Fruit fly (Drosophila melanogaster): ENCODE data around the gene CG43997.

CG43997 gene

DNA sequence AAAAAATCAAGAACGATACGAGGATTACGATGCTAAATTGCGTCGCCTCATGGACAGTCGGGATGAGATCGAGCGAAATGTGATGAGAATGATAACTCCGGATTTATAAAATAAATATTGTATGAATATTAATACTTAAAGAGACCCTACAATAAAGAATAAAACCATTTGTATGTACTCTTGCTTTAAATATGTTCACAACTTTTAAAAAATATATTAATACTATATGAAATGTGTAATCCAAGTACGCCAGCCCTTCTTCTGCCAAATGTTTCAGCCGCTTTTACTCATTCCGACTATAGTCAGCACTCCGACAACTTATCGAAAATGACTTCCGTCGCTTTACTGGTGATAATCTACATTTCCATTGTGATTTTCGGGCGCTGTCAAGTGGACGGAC lies at the start of gene CG43997:
TSS of gene CG43997 (plus strand) at position 301 of the 400 bp plus-strand sequence.
- TF ChIP-seq insv (optimal IDR thresholded peaks at IDR 0.05) (no peak), Sin3A (optimal IDR thresholded peaks at IDR 0.05) (no peak), Myc (optimal IDR thresholded peaks at IDR 0.05) (no peak), psq (optimal IDR thresholded peaks at IDR 0.05) (no peak), h (optimal IDR thresholded peaks at IDR 0.05) (no peak), ttk (optimal IDR thresholded peaks at IDR 0.05) (no peak)

dm6 chrX:16986928-16987327 lies 36.4 kb upstream of the CG43997 start:
- TF ChIP-seq insv (optimal IDR thresholded peaks at IDR 0.05) (no peak), ttk (optimal IDR thresholded peaks at IDR 0.05) (no peak), psq (optimal IDR thresholded peaks at IDR 0.05) (no peak), Sin3A (optimal IDR thresholded peaks at IDR 0.05) (no peak), h (optimal IDR thresholded peaks at IDR 0.05) (no peak), Myc (optimal IDR thresholded peaks at IDR 0.05) (no peak)

dm6 chrX:17021435-17021834 lies 1.9 kb upstream of the CG43997 start:
- TF ChIP-seq insv (optimal IDR thresholded peaks at IDR 0.05) = no peak
- no peak for TF ChIP-seq ttk (optimal IDR thresholded peaks at IDR 0.05)
- no peak for TF ChIP-seq psq (optimal IDR thresholded peaks at IDR 0.05)
- no peak for TF ChIP-seq h (optimal IDR thresholded peaks at IDR 0.05)
- TF ChIP-seq Sin3A (optimal IDR thresholded peaks at IDR 0.05) = no peak
- no peak for TF ChIP-seq Myc (optimal IDR thresholded peaks at IDR 0.05)

- TF ChIP-seq h (optimal IDR thresholded peaks at IDR 0.05) (no peak), Sin3A (optimal IDR thresholded peaks at IDR 0.05) (no peak), ttk (optimal IDR thresholded peaks at IDR 0.05) (no peak), insv (optimal IDR thresholded peaks at IDR 0.05) (no peak), psq (optimal IDR thresholded peaks at IDR 0.05) (no peak), Myc (optimal IDR thresholded peaks at IDR 0.05) (no peak)
These were observed 1.3 kb upstream of the CG43997 start, which contains the start of gene CG43996 for dm6 chrX:17022004-17022403. TSS of gene CG43996 (plus strand) at chrX:17022304.

- TF ChIP-seq Myc (optimal IDR thresholded peaks at IDR 0.05) (no peak), ttk (optimal IDR thresholded peaks at IDR 0.05) (no peak), Sin3A (optimal IDR thresholded peaks at IDR 0.05) (no peak)
These were observed 24.7 kb downstream of the CG43997 start for dm6 chrX:17047730-17048577.

dm6 chrX:17066632-17067031 lies 43.3 kb downstream of the CG43997 start, which contains the start of gene CG45002:
TSS of gene CG45002 (minus strand) at chrX:17066732.
- TF ChIP-seq ttk (optimal IDR thresholded peaks at IDR 0.05) = no peak
- TF ChIP-seq Myc (optimal IDR thresholded peaks at IDR 0.05) = no peak
- TF ChIP-seq insv (optimal IDR thresholded peaks at IDR 0.05) = no peak
- TF ChIP-seq h (optimal IDR thresholded peaks at IDR 0.05) = no peak
- TF ChIP-seq Sin3A (optimal IDR thresholded peaks at IDR 0.05) = no peak
- no peak for TF ChIP-seq psq (optimal IDR thresholded peaks at IDR 0.05)

dm6 chrX:17068423-17068822 lies 45.1 kb downstream of the CG43997 start, which contains the start of gene CG43077:
TSS of gene CG43077 (minus strand) at chrX:17068523.
- TF ChIP-seq Myc (optimal IDR thresholded peaks at IDR 0.05) = no peak
- TF ChIP-seq psq (optimal IDR thresholded peaks at IDR 0.05) = no peak
- TF ChIP-seq insv (optimal IDR thresholded peaks at IDR 0.05) = no peak
- no peak for TF ChIP-seq Sin3A (optimal IDR thresholded peaks at IDR 0.05)
- no peak for TF ChIP-seq ttk (optimal IDR thresholded peaks at IDR 0.05)
- TF ChIP-seq h (optimal IDR thresholded peaks at IDR 0.05) = no peak
